Fruit fly (Drosophila melanogaster) whole organism, embryonic: Measurements from ENCODE around the gene stas.

Experiments
- Ada2b ChIP-seq: fragments of 200-800 bp; sonication (Bioruptor generic); IDR thresholded peaks from 2 replicates; pipeline ENCODE4 v1.3.6; 2022; ENCODE audit warnings: missing biosample characterization, missing genetic modification characterization
- B-H1 ChIP-seq: fragments of 200-800 bp; sonication (Bioruptor generic); IDR thresholded peaks from 3 replicates; pipeline ENCODE4 v1.3.6; 2022; ENCODE audit warnings: missing biosample characterization, missing genetic modification characterization
- CG1024 ChIP-seq: fragments of 200-800 bp; sonication (Bioruptor generic); IDR thresholded peaks from 2 replicates; pipeline ENCODE4 v1.3.6; 2022; ENCODE audit warnings: missing biosample characterization, missing genetic modification characterization
- CG10959 ChIP-seq: fragments of 200-800 bp; sonication (Bioruptor generic); IDR thresholded peaks from 2 replicates; pipeline ENCODE4 v1.3.6; 2022; ENCODE audit warnings: missing biosample characterization, missing genetic modification characterization
- CG13296 ChIP-seq: fragments of 200-800 bp; sonication (Bioruptor generic); optimal IDR thresholded peaks from 3 replicates; lab custom pipeline; 2018; ENCODE audit warnings: missing biosample characterization, mild to moderate bottlenecking, missing genetic modification characterization
- CG14441 ChIP-seq: fragments of 200-800 bp; sonication (Bioruptor generic); IDR thresholded peaks from 2 replicates; pipeline ENCODE4 v1.3.6; 2022; ENCODE audit warnings: missing biosample characterization, missing genetic modification characterization
- CG14860 ChIP-seq: fragments of 200-800 bp; sonication (Bioruptor generic); IDR thresholded peaks from 3 replicates; pipeline ENCODE4 v1.3.6; 2022; ENCODE audit warnings: missing biosample characterization, missing genetic modification characterization; ENCODE audit not compliant: partially characterized antibody
- CG14965 ChIP-seq: fragments of 200-800 bp; sonication (Bioruptor generic); optimal IDR thresholded peaks from 2 replicates; lab custom pipeline; 2016; ENCODE audit warnings: missing biosample characterization, missing genetic modification characterization, borderline replicate concordance
- CG18262 ChIP-seq: fragments of 200-800 bp; optimal IDR thresholded peaks from 3 replicates; lab custom pipeline; 2019; ENCODE audit warnings: missing biosample characterization, mild to moderate bottlenecking, missing genetic modification characterization, moderate library complexity
- CG18764 ChIP-seq: fragments of 200-800 bp; sonication (Bioruptor generic); optimal IDR thresholded peaks from 3 replicates; lab custom pipeline; 2016; ENCODE audit warnings: missing biosample characterization, missing genetic modification characterization
- CG2199 ChIP-seq: fragments of 200-800 bp; sonication (Bioruptor generic); IDR thresholded peaks from 3 replicates; pipeline ENCODE4 v1.3.6; 2022; ENCODE audit warnings: missing biosample characterization, missing genetic modification characterization
- CG32772 ChIP-seq: fragments of 200-800 bp; sonication (Bioruptor generic); IDR thresholded peaks from 2 replicates; pipeline ENCODE4 v1.3.6; 2022; ENCODE audit warnings: missing biosample characterization, missing genetic modification characterization
- CG33557 ChIP-seq: fragments of 200-800 bp; sonication (Bioruptor generic); optimal IDR thresholded peaks from 2 replicates; lab custom pipeline; 2019; ENCODE audit warnings: missing biosample characterization, mild to moderate bottlenecking, missing genetic modification characterization, moderate library complexity
- CG43689 ChIP-seq: fragments of 200-800 bp; sonication (Bioruptor generic); IDR thresholded peaks from 2 replicates; pipeline ENCODE4 v1.3.6; 2022; ENCODE audit warnings: missing biosample characterization, missing genetic modification characterization
- CG4424 ChIP-seq: fragments of 200-800 bp; sonication (Bioruptor generic); optimal IDR thresholded peaks from 3 replicates; lab custom pipeline; 2016; ENCODE audit warnings: missing biosample characterization, missing genetic modification characterization
- CG8281 ChIP-seq: fragments of 200-800 bp; sonication (Bioruptor generic); optimal IDR thresholded peaks from 2 replicates; lab custom pipeline; 2018; ENCODE audit warnings: missing biosample characterization, mild to moderate bottlenecking, missing genetic modification characterization, moderate library complexity
- CG9727 ChIP-seq: fragments of 200-800 bp; sonication (Bioruptor generic); optimal IDR thresholded peaks from 3 replicates; lab custom pipeline; 2017; ENCODE audit warnings: missing biosample characterization, mild to moderate bottlenecking, missing genetic modification characterization
- Chrac-16 ChIP-seq: fragments of 200-800 bp; sonication (Bioruptor generic); optimal IDR thresholded peaks from 3 replicates; lab custom pipeline; 2016; ENCODE audit warnings: missing biosample characterization, missing genetic modification characterization
- D ChIP-seq, 2 experiments: fragments of 200-800 bp in 1 of 2; fragments of >200 bp in 1 of 2; sonication (Bioruptor generic) in 1 of 2; optimal IDR thresholded peaks; 2 replicates in 1 of 2; 3 replicates in 1 of 2; lab custom pipeline; 2017; ENCODE audit warnings: mild to moderate bottlenecking in 1 of 2, missing biosample characterization in 1 of 2, missing genetic modification characterization in 1 of 2, missing genetic modification reagents in 1 of 2
- Eip74EF ChIP-seq, 2 experiments: fragments of 200-800 bp in 1 of 2; fragments of >200 bp in 1 of 2; sonication (Bioruptor generic) in 1 of 2; optimal IDR thresholded peaks; 2 replicates each; lab custom pipeline; 2017 to 2019; ENCODE audit warnings: missing biosample characterization in 2 of 2, missing genetic modification characterization in 2 of 2, mild to moderate bottlenecking in 1 of 2, moderate library complexity in 1 of 2
- Hr39 ChIP-seq: fragments of >200 bp; optimal IDR thresholded peaks from 2 replicates; lab custom pipeline; 2017
- Hr51 ChIP-seq, 2 experiments: fragments of 200-800 bp; sonication (Bioruptor generic); optimal IDR thresholded peaks; 2 replicates in 1 of 2; 3 replicates in 1 of 2; lab custom pipeline; 2016 to 2018; ENCODE audit warnings: missing biosample characterization in 2 of 2, missing genetic modification characterization in 2 of 2, mild to moderate bottlenecking in 1 of 2, moderate library complexity in 1 of 2
- Lhr ChIP-seq: fragments of 200-800 bp; sonication (Bioruptor generic); optimal IDR thresholded peaks from 3 replicates; lab custom pipeline; 2017; ENCODE audit warnings: mild to moderate bottlenecking, missing biosample characterization, missing genetic modification reagents, missing genetic modification characterization
- Meics ChIP-seq: fragments of 200-800 bp; sonication (Bioruptor generic); optimal IDR thresholded peaks from 2 replicates; lab custom pipeline; 2017; ENCODE audit warnings: missing biosample characterization, mild to moderate bottlenecking, missing genetic modification characterization
- Stat92E ChIP-seq, 3 experiments: fragments of >200 bp in 2 of 3; fragments of 200-800 bp in 1 of 3; sonication (Bioruptor generic) in 1 of 3; optimal IDR thresholded peaks; 2 replicates each; lab custom pipeline; 2017 to 2019; ENCODE audit warnings: missing biosample characterization in 3 of 3, missing genetic modification characterization in 3 of 3, mild to moderate bottlenecking in 1 of 3, moderate library complexity in 1 of 3
- TFAM ChIP-seq: fragments of 200-800 bp; sonication (Bioruptor generic); optimal IDR thresholded peaks from 2 replicates; lab custom pipeline; 2017; ENCODE audit warnings: missing biosample characterization, missing genetic modification characterization, inconsistent platforms
- Taf1 ChIP-seq: fragments of 200-800 bp; sonication (Bioruptor generic); IDR thresholded peaks from 2 replicates; pipeline ENCODE4 v1.3.6; 2022; ENCODE audit warnings: missing biosample characterization, missing genetic modification characterization
- Xrp1 ChIP-seq: fragments of 200-800 bp; sonication (Bioruptor generic); IDR thresholded peaks from 2 replicates; pipeline ENCODE4 v1.3.6; 2022; ENCODE audit warnings: missing biosample characterization, missing genetic modification characterization
- ab ChIP-seq: fragments of 200-800 bp; sonication (Bioruptor generic); optimal IDR thresholded peaks from 2 replicates; lab custom pipeline; 2016; ENCODE audit warnings: missing biosample characterization, missing genetic modification characterization
- ap ChIP-seq: fragments of 200-800 bp; sonication (Bioruptor generic); IDR thresholded peaks from 2 replicates; pipeline ENCODE4 v1.3.6; 2022; ENCODE audit warnings: missing biosample characterization, missing genetic modification characterization
- ash1 ChIP-seq: fragments of 200-800 bp; sonication (Bioruptor generic); optimal IDR thresholded peaks from 2 replicates; lab custom pipeline; 2018; ENCODE audit warnings: missing biosample characterization, mild to moderate bottlenecking, missing genetic modification characterization
- az2 ChIP-seq: fragments of 200-800 bp; sonication (Bioruptor generic); optimal IDR thresholded peaks from 3 replicates; lab custom pipeline; 2016; ENCODE audit warnings: missing biosample characterization, missing genetic modification characterization
- bcd ChIP-seq: fragments of 200-800 bp; sonication (Bioruptor generic); optimal IDR thresholded peaks from 2 replicates; lab custom pipeline; 2017; ENCODE audit warnings: missing biosample characterization, mild to moderate bottlenecking, missing genetic modification characterization
- cas ChIP-seq: fragments of 200-800 bp; sonication (Bioruptor generic); IDR thresholded peaks from 2 replicates; pipeline ENCODE4 v1.3.6; 2022; ENCODE audit warnings: missing biosample characterization, missing genetic modification characterization
- cwo ChIP-seq: fragments of 200-800 bp; sonication (Bioruptor generic); optimal IDR thresholded peaks from 3 replicates; lab custom pipeline; 2017; ENCODE audit warnings: missing biosample characterization, missing genetic modification characterization, mild to moderate bottlenecking, moderate library complexity, missing genetic modification reagents
- dmrt11E ChIP-seq: fragments of 200-800 bp; sonication (Bioruptor generic); optimal IDR thresholded peaks from 3 replicates; lab custom pipeline; 2018; ENCODE audit warnings: missing biosample characterization, mild to moderate bottlenecking, missing genetic modification characterization, moderate library complexity
- eyg ChIP-seq: fragments of 200-800 bp; sonication (Bioruptor generic); optimal IDR thresholded peaks from 3 replicates; lab custom pipeline; 2016; ENCODE audit warnings: missing biosample characterization, missing genetic modification characterization
- hbn ChIP-seq: fragments of 200-800 bp; sonication (Bioruptor generic); IDR thresholded peaks from 2 replicates; pipeline ENCODE4 v1.3.6; 2022; ENCODE audit warnings: missing biosample characterization, missing genetic modification characterization; ENCODE audit not compliant: partially characterized antibody
- hkb ChIP-seq, 2 experiments: fragments of 200-800 bp in 1 of 2; fragments of >200 bp in 1 of 2; sonication (Bioruptor generic) in 1 of 2; IDR thresholded peaks in 1 of 2; optimal IDR thresholded peaks in 1 of 2; 2 replicates each; pipeline versions ENCODE4 v1.3.6 to Lab custom; 2017 to 2022; ENCODE audit warnings: missing biosample characterization in 1 of 2, missing genetic modification characterization in 1 of 2
- kay ChIP-seq: fragments of 200-800 bp; sonication (Bioruptor generic); optimal IDR thresholded peaks from 2 replicates; lab custom pipeline; 2016; ENCODE audit warnings: missing biosample characterization, missing genetic modification characterization
- mirr ChIP-seq: fragments of 200-800 bp; sonication (Bioruptor generic); optimal IDR thresholded peaks from 3 replicates; lab custom pipeline; 2018; ENCODE audit warnings: missing biosample characterization, mild to moderate bottlenecking, missing genetic modification characterization
- nerfin-2 ChIP-seq: fragments of 200-800 bp; sonication (Bioruptor generic); IDR thresholded peaks from 2 replicates; pipeline ENCODE4 v1.3.6; 2022; ENCODE audit warnings: missing biosample characterization, missing genetic modification characterization; ENCODE audit not compliant: partially characterized antibody
- pho ChIP-seq: fragments of 200-800 bp; sonication (Bioruptor generic); optimal IDR thresholded peaks from 2 replicates; lab custom pipeline; 2016; ENCODE audit warnings: missing biosample characterization, missing genetic modification characterization
- rib ChIP-seq: fragments of 200-800 bp; sonication (Bioruptor generic); IDR thresholded peaks from 2 replicates; pipeline ENCODE4 v1.3.6; 2022; ENCODE audit warnings: missing biosample characterization, missing genetic modification characterization
- salm ChIP-seq: fragments of 200-800 bp; sonication (Bioruptor generic); optimal IDR thresholded peaks from 2 replicates; lab custom pipeline; 2018; ENCODE audit warnings: missing biosample characterization, mild to moderate bottlenecking, missing genetic modification characterization
- so ChIP-seq: fragments of 200-800 bp; sonication (Bioruptor generic); IDR thresholded peaks from 3 replicates; pipeline ENCODE4 v1.3.6; 2022; ENCODE audit warnings: missing biosample characterization, missing genetic modification characterization
- stwl ChIP-seq: fragments of 200-800 bp; sonication (Bioruptor generic); optimal IDR thresholded peaks from 3 replicates; lab custom pipeline; 2018; ENCODE audit warnings: missing biosample characterization, mild to moderate bottlenecking, missing genetic modification characterization, moderate library complexity
- tx ChIP-seq: fragments of 200-800 bp; sonication (Bioruptor generic); optimal IDR thresholded peaks from 2 replicates; lab custom pipeline; 2016; ENCODE audit warnings: missing biosample characterization, missing genetic modification characterization
- vfl ChIP-seq: fragments of 200-800 bp; sonication (Bioruptor generic); optimal IDR thresholded peaks from 2 replicates; lab custom pipeline; 2016; ENCODE audit warnings: missing biosample characterization, missing genetic modification characterization
- zf30C ChIP-seq: fragments of 200-800 bp; sonication (Bioruptor generic); optimal IDR thresholded peaks from 3 replicates; lab custom pipeline; 2018; ENCODE audit warnings: missing biosample characterization, mild to moderate bottlenecking, missing genetic modification characterization

The stas gene

DNA sequence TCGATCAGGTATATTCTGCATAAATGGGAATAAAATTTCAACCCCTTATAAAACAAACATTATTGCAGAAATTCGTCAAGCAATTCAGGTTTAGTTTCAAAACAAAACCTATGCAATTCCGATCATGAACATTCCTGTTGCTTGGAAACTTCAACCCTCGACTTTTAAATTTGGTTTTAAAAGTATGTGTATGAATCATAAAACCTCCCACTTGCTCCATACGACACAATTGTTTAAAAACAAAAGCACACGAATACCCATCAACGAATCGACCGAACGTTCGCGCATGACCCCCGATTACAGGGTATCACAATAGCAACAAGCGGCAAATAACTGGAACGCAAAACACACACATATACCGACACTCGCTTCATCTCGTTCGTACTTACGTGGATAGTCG is 49.6 kb downstream of the stas start (continued):
- TF ChIP-seq D (optimal IDR thresholded peaks at IDR 0.05; lab: Kevin White, UChicago), result no peak
- TF ChIP-seq D (GFP tag; optimal IDR thresholded peaks at IDR 0.05; lab: Kevin White, UChicago), result no peak
- no peak for TF ChIP-seq ap (GFP tag; lab: Robert Waterston, UW)
- no peak for TF ChIP-seq rib (GFP tag; lab: Robert Waterston, UW)
- TF ChIP-seq Xrp1 (GFP tag; lab: Robert Waterston, UW), result no peak
- no peak for TF ChIP-seq cwo (GFP tag; lab: Kevin White, UChicago)
- TF ChIP-seq CG8281, result no peak
- TF ChIP-seq CG1024 (GFP tag; lab: Robert Waterston, UW), result no peak
- no peak for TF ChIP-seq salm (tag; lab: Kevin White, UChicago)
- no peak for TF ChIP-seq Chrac-16 (GFP tag; lab: Kevin White, UChicago)
- no peak for TF ChIP-seq stwl (tag; lab: Kevin White, UChicago)
- TF ChIP-seq CG33557, result no peak
- TF ChIP-seq hbn (GFP tag; lab: Robert Waterston, UW), result no peak
- TF ChIP-seq mirr (GFP tag; lab: Kevin White, UChicago), result no peak
- TF ChIP-seq dmrt11E (tag; lab: Kevin White, UChicago), result no peak
- peak; percentile 9 for TF ChIP-seq CG4424 (GFP tag; lab: Kevin White, UChicago)
- no peak for TF ChIP-seq kay
- no peak for TF ChIP-seq zf30C (GFP tag; lab: Kevin White, UChicago)
- no peak for TF ChIP-seq CG13296 (GFP tag; lab: Kevin White, UChicago)
- TF ChIP-seq CG9727, result peak; percentile 37
- no peak for TF ChIP-seq tx (GFP tag; lab: Kevin White, UChicago)
- no peak for TF ChIP-seq CG14441 (GFP tag; lab: Robert Waterston, UW)
- no peak for TF ChIP-seq so (GFP tag; lab: Robert Waterston, UW)
- TF ChIP-seq hkb (optimal IDR thresholded peaks at IDR 0.05; lab: Kevin White, UChicago), result no peak
- TF ChIP-seq hkb (GFP tag; IDR thresholded peaks at IDR 0.05; lab: Robert Waterston, UW), result 0 out of 2 replicates have a peak, but pooled peaks have one; percentile 34
- 0 out of 2 replicates have a peak, but pooled peaks have one; percentile 24 for TF ChIP-seq CG32772 (GFP tag; lab: Robert Waterston, UW)
- TF ChIP-seq cas (GFP tag; lab: Robert Waterston, UW), result no peak
- TF ChIP-seq ash1 (GFP tag; lab: Kevin White, UChicago), result no peak
- peak; percentile 21 for TF ChIP-seq Meics (GFP tag; lab: Kevin White, UChicago)
- TF ChIP-seq CG14860 (GFP tag; lab: Robert Waterston, UW), result no peak
- no peak for TF ChIP-seq eyg (GFP tag; lab: Kevin White, UChicago)
- TF ChIP-seq az2 (GFP tag; lab: Kevin White, UChicago), result no peak
- no peak for TF ChIP-seq Stat92E (GFP tag; optimal IDR thresholded peaks at IDR 0.05; lab: Kevin White, UChicago)
- no peak for TF ChIP-seq CG43689 (GFP tag; lab: Robert Waterston, UW)
- TF ChIP-seq nerfin-2 (GFP tag; lab: Robert Waterston, UW), result no peak
- TF ChIP-seq TFAM (GFP tag; lab: Kevin White, UChicago), result no peak
- no peak for TF ChIP-seq Hr39 (lab: Kevin White, UChicago)
- TF ChIP-seq Lhr (GFP tag; lab: Kevin White, UChicago), result no peak
- TF ChIP-seq bcd, result no peak
- no peak for TF ChIP-seq CG10959 (GFP tag; lab: Robert Waterston, UW)
- no peak for TF ChIP-seq pho (GFP tag; lab: Kevin White, UChicago)
- no peak for TF ChIP-seq B-H1 (GFP tag; lab: Robert Waterston, UW)
- TF ChIP-seq ab (GFP tag; lab: Kevin White, UChicago), result no peak
- peak in 1 of 2 experiments; percentile 29 for TF ChIP-seq Hr51 (GFP tag; optimal IDR thresholded peaks at IDR 0.05; lab: Kevin White, UChicago)
- no peak for TF ChIP-seq CG14965
- no peak for TF ChIP-seq CG18764 (GFP tag; lab: Kevin White, UChicago)
- TF ChIP-seq Ada2b (GFP tag; lab: Robert Waterston, UW), result peak; percentile 39; the same call in 1 of the 2 replicates
- peak; percentile 8 for TF ChIP-seq vfl (GFP tag; lab: Kevin White, UChicago)
- TF ChIP-seq CG2199 (GFP tag; lab: Robert Waterston, UW), result no peak
- no peak for TF ChIP-seq Eip74EF (GFP tag; optimal IDR thresholded peaks at IDR 0.05; lab: Kevin White, UChicago)
- peak; percentile 39 for TF ChIP-seq CG18262 (tag; lab: Kevin White, UChicago)
- no peak for TF ChIP-seq Taf1 (GFP tag; lab: Robert Waterston, UW)
